Fruit fly (Drosophila melanogaster): ENCODE results near the gene Lam.
A peak's percentile ranks its signal among the peaks of the same experiment; 100 is the strongest.

The Lam gene

DNA sequence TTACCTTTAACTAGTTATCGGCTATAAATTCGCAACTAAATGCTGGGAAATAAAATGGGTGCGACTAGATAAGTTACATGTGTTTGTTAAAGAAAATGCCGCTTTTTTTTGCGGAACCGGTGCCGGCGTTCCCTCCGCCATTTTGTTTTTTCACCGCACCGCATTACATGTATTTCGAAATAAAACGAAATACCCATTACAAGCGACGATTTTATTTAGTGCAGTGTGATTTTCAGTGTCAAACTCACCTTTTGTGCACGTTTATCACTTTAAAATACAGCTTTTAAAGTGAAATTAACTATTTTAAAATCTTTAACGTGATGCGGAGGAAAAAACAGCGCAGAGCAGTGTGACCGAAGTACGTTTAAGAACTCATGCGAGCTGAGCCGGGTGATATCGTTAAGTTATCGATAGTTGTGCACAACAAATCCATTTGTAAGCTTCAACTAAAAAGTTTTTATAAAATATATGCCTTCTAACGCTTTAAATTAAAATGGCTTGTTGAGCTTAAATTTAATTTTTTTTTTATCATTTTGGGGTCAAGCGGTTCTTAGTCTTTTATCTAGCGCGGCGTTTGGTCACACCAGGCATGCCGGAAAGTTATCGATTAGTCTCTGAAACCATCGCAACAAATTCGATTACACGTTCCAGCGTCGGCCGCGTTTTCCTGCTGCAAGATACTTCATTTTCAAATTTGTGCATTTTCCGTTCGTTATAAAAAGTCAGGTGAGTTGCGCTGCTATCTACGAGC lies at the start of gene Lam, which contains the start of gene Hel25E (continued):
- TF ChIP-seq Blimp-1 (GFP tag; optimal IDR thresholded peaks at IDR 0.05) (no peak), dpn (GFP tag; optimal IDR thresholded peaks at IDR 0.05) (peak in 1 of 2 experiments; percentile 11), stc (GFP tag; IDR thresholded peaks at IDR 0.05) (no peak), CHES-1-like (GFP tag; optimal IDR thresholded peaks at IDR 0.05) (peak; percentile 42), Hmr (GFP tag; optimal IDR thresholded peaks at IDR 0.05) (peak; percentile 51), Nf-YB (GFP tag; optimal IDR thresholded peaks at IDR 0.05) (no peak), Pdp1 (GFP tag; optimal IDR thresholded peaks at IDR 0.05) (peak; percentile 5 to 7), CG34422 (GFP tag; IDR thresholded peaks at IDR 0.05) (peak; percentile 79; the same call in 1 of the 3 replicates), Myb (GFP tag; optimal IDR thresholded peaks at IDR 0.05) (peak; percentile 43), klu (GFP tag; IDR thresholded peaks at IDR 0.05) (no peak), CG10267 (tag; optimal IDR thresholded peaks at IDR 0.05) (peak; percentile 69), CG34224 (GFP tag; IDR thresholded peaks at IDR 0.05; ENCODE audit: partially characterized antibody) (peak; percentile 86), CG7963 (GFP tag; IDR thresholded peaks at IDR 0.05; ENCODE audit: partially characterized antibody) (peak; percentile 54; the same call in 2 of the 3 replicates), amos (GFP tag; IDR thresholded peaks at IDR 0.05; ENCODE audit: partially characterized antibody) (peak; percentile 83), knrl (GFP tag; IDR thresholded peaks at IDR 0.05; ENCODE audit: partially characterized antibody) (peak; percentile 89), CG9797 (GFP tag; optimal IDR thresholded peaks at IDR 0.05) (peak; percentile 98), wek (GFP tag; optimal IDR thresholded peaks at IDR 0.05) (no peak), CG13894 (tag; optimal IDR thresholded peaks at IDR 0.05) (no peak), CG9727 (GFP tag; optimal IDR thresholded peaks at IDR 0.05) (peak; percentile 13), Bgb (GFP tag; IDR thresholded peaks at IDR 0.05; ENCODE audit: partially characterized antibody) (peak; percentile 83), vnd (GFP tag; IDR thresholded peaks at IDR 0.05; ENCODE audit: partially characterized antibody) (peak; percentile 85), hkb (optimal IDR thresholded peaks at IDR 0.05) (peak; percentile 69), hkb (GFP tag; IDR thresholded peaks at IDR 0.05) (no peak), inv (GFP tag; IDR thresholded peaks at IDR 0.05; ENCODE audit: partially characterized antibody) (peak; percentile 81), CG9932 (GFP tag; IDR thresholded peaks at IDR 0.05) (peak; percentile 35; the same call in 1 of the 2 replicates), aop (GFP tag; IDR thresholded peaks at IDR 0.05) (no peak), CG5180 (GFP tag; optimal IDR thresholded peaks at IDR 0.05) (no peak), Scr (GFP tag; IDR thresholded peaks at IDR 0.05; ENCODE audit: partially characterized antibody) (peak; percentile 91), HLH54F (GFP tag; optimal IDR thresholded peaks at IDR 0.05) (peak; percentile 6), nmo (GFP tag; optimal IDR thresholded peaks at IDR 0.05) (peak; percentile 75), pzg (GFP tag; optimal IDR thresholded peaks at IDR 0.05) (peak; percentile 78), E2f1 (GFP tag; IDR thresholded peaks at IDR 0.05) (peak; percentile 14; the same call in 1 of the 2 replicates), Med (GFP tag) (peak; percentile 81), CG2116 (GFP tag; optimal IDR thresholded peaks at IDR 0.05) (peak; percentile 89), sens-2 (GFP tag; IDR thresholded peaks at IDR 0.05) (no peak), Dref (GFP tag; IDR thresholded peaks at IDR 0.05) (peak; percentile 81), Lhr (GFP tag; optimal IDR thresholded peaks at IDR 0.05) (peak; percentile 55), stwl (tag; optimal IDR thresholded peaks at IDR 0.05) (peak; percentile 71), CG14860 (GFP tag; IDR thresholded peaks at IDR 0.05; ENCODE audit: partially characterized antibody) (peak; percentile 66; the same call in 1 of the 3 replicates)

Measured in whole organism, embryonic.